Fruit fly (Drosophila melanogaster) whole organism, pupa: ENCODE measurements around the gene Phyhd1.

Experiments used
- CG12605 ChIP-seq: fragments of 200-800 bp; sonication (Bioruptor generic); IDR thresholded peaks from 2 replicates; pipeline ENCODE4 v1.3.6; 2022; ENCODE audit warnings: missing biosample characterization, missing genetic modification characterization
- CG13204 ChIP-seq: fragments of 200-800 bp; sonication (Bioruptor generic); optimal IDR thresholded peaks from 2 replicates; lab custom pipeline; 2018; ENCODE audit warnings: missing biosample characterization, mild to moderate bottlenecking, missing genetic modification characterization, moderate library complexity
- CG17806 ChIP-seq: fragments of 200-800 bp; sonication (Bioruptor generic); optimal IDR thresholded peaks from 2 replicates; lab custom pipeline; 2018; ENCODE audit warnings: missing biosample characterization, mild to moderate bottlenecking, missing genetic modification characterization, moderate library complexity
- CG32121 ChIP-seq: fragments of 200-800 bp; sonication (Bioruptor generic); IDR thresholded peaks from 2 replicates; pipeline ENCODE4 v1.3.6; 2022; ENCODE audit warnings: missing biosample characterization, missing genetic modification characterization
- CG34367 ChIP-seq: fragments of 200-800 bp; sonication (Bioruptor generic); optimal IDR thresholded peaks from 2 replicates; lab custom pipeline; 2018; ENCODE audit warnings: missing biosample characterization, mild to moderate bottlenecking, missing genetic modification characterization
- CG8159 ChIP-seq: fragments of 200-800 bp; sonication (Bioruptor generic); optimal IDR thresholded peaks from 3 replicates; lab custom pipeline; 2018; ENCODE audit warnings: missing biosample characterization, mild to moderate bottlenecking, missing genetic modification characterization, moderate library complexity
- EcR ChIP-seq: fragments of 200-800 bp; sonication (Bioruptor generic); optimal IDR thresholded peaks from 3 replicates; lab custom pipeline; 2019; ENCODE audit warnings: missing biosample characterization, missing genetic modification characterization, mild to moderate bottlenecking, moderate library complexity, missing genetic modification reagents
- Ets98B ChIP-seq: fragments of 200-800 bp; sonication (Bioruptor generic); IDR thresholded peaks from 2 replicates; pipeline ENCODE4 v1.3.6; 2022; ENCODE audit warnings: missing biosample characterization, missing genetic modification characterization
- fd96Ca ChIP-seq: fragments of 200-800 bp; sonication (Bioruptor generic); IDR thresholded peaks from 3 replicates; pipeline ENCODE4 v1.3.6; 2022; ENCODE audit warnings: missing biosample characterization, missing genetic modification characterization
- gl ChIP-seq: fragments of 200-800 bp; sonication (Bioruptor generic); optimal IDR thresholded peaks from 2 replicates; lab custom pipeline; 2018; ENCODE audit warnings: missing biosample characterization, mild to moderate bottlenecking, missing genetic modification characterization

dm6 chr3R:10687312-10687711 lies 6.6 kb upstream of the Phyhd1 start:
- no peak for TF ChIP-seq CG13204 (GFP tag; lab: Kevin White, UChicago)
- TF ChIP-seq fd96Ca, result no peak
- no peak for TF ChIP-seq Ets98B
- TF ChIP-seq CG32121 (GFP tag; lab: Robert Waterston, UW), result no peak
- no peak for TF ChIP-seq gl (tag; lab: Kevin White, UChicago)
- TF ChIP-seq CG8159 (tag; lab: Kevin White, UChicago), result no peak
- no peak for TF ChIP-seq CG17806 (tag; lab: Kevin White, UChicago)
- no peak for TF ChIP-seq CG34367
- no peak for TF ChIP-seq EcR (GFP tag; lab: Kevin White, UChicago)
- no peak for TF ChIP-seq CG12605 (GFP tag; lab: Robert Waterston, UW)
